Worm (Caenorhabditis elegans): ENCODE data around the gene ZC239.13.

ZC239.13 gene

ce11 chrII:3247556-3247955 lies 24.9 kb upstream of the ZC239.13 start:
- TF ChIP-seq ztf-11 (tag; optimal IDR thresholded peaks at IDR 0.05) = no peak
- TF ChIP-seq bed-3 (GFP tag; optimal IDR thresholded peaks at IDR 0.05) = no peak
- TF ChIP-seq nhr-76 (tag; optimal IDR thresholded peaks at IDR 0.05) = no peak
- no peak for TF ChIP-seq lin-13 (tag; optimal IDR thresholded peaks at IDR 0.05)
- TF ChIP-seq ceh-39 (tag; optimal IDR thresholded peaks at IDR 0.05) = no peak
- no peak for TF ChIP-seq ceh-43 (GFP tag; optimal IDR thresholded peaks at IDR 0.05)
- no peak for TF ChIP-seq drap-1 (GFP tag; optimal IDR thresholded peaks at IDR 0.05)
- no peak for TF ChIP-seq flh-1 (GFP tag; optimal IDR thresholded peaks at IDR 0.05)
- TF ChIP-seq pha-4 (tag; optimal IDR thresholded peaks at IDR 0.05) = no peak
- TF ChIP-seq lin-32 (GFP tag; optimal IDR thresholded peaks at IDR 0.05) = no peak
- TF ChIP-seq snpc-4 (tag; optimal IDR thresholded peaks at IDR 0.05) = no peak
- no peak for TF ChIP-seq zip-8 (tag; optimal IDR thresholded peaks at IDR 0.05)
- no peak for TF ChIP-seq elt-3 (tag; optimal IDR thresholded peaks at IDR 0.05)
- TF ChIP-seq nhr-2 (tag; optimal IDR thresholded peaks at IDR 0.05) = no peak
- TF ChIP-seq mab-5 (tag; optimal IDR thresholded peaks at IDR 0.05) = no peak
- no peak for TF ChIP-seq cnd-1 (tag; optimal IDR thresholded peaks at IDR 0.05)
- TF ChIP-seq unc-39 (tag; optimal IDR thresholded peaks at IDR 0.05) = no peak
- no peak for TF ChIP-seq nhr-12 (tag; optimal IDR thresholded peaks at IDR 0.05)
- no peak for TF ChIP-seq unc-120 (tag; optimal IDR thresholded peaks at IDR 0.05; ENCODE audit: poor library complexity, severe bottlenecking)
- TF ChIP-seq mep-1 (tag; optimal IDR thresholded peaks at IDR 0.05) = no peak

- TF ChIP-seq ceh-83 (GFP tag; optimal IDR thresholded peaks at IDR 0.05) (no peak), elt-3 (tag; optimal IDR thresholded peaks at IDR 0.05) (no peak), tbx-8 (GFP tag; optimal IDR thresholded peaks at IDR 0.05) (no peak), M03D4.4 (tag; optimal IDR thresholded peaks at IDR 0.05) (no peak), bed-3 (GFP tag; optimal IDR thresholded peaks at IDR 0.05) (no peak), mab-5 (tag; optimal IDR thresholded peaks at IDR 0.05) (no peak), snpc-4 (tag; optimal IDR thresholded peaks at IDR 0.05) (no peak), lin-32 (GFP tag; optimal IDR thresholded peaks at IDR 0.05) (no peak), sptf-1 (tag; optimal IDR thresholded peaks at IDR 0.05) (no peak), zip-8 (tag; optimal IDR thresholded peaks at IDR 0.05) (no peak), unc-39 (tag; optimal IDR thresholded peaks at IDR 0.05) (no peak), elt-1 (tag; optimal IDR thresholded peaks at IDR 0.05; ENCODE audit: borderline replicate concordance, insufficient read depth) (no peak), cnd-1 (tag; optimal IDR thresholded peaks at IDR 0.05) (no peak), ceh-43 (GFP tag; optimal IDR thresholded peaks at IDR 0.05) (no peak), nhr-76 (tag; optimal IDR thresholded peaks at IDR 0.05) (no peak), unc-120 (tag; optimal IDR thresholded peaks at IDR 0.05; ENCODE audit: poor library complexity, severe bottlenecking) (no peak), nhr-12 (tag; optimal IDR thresholded peaks at IDR 0.05) (no peak), ztf-11 (tag; optimal IDR thresholded peaks at IDR 0.05) (no peak), nhr-237 (tag; optimal IDR thresholded peaks at IDR 0.05) (no peak)
Measured at ce11 chrII:3245836-3246235, 23.2 kb upstream of the ZC239.13 start, which contains the start of gene C17F4.7. C17F4.7 (minus strand) TSS chrII:3246015.

ce11 chrII:3244758-3245157 lies 22.1 kb upstream of the ZC239.13 start:
- TF ChIP-seq cnd-1 (tag; optimal IDR thresholded peaks at IDR 0.05) (no peak), unc-39 (tag; optimal IDR thresholded peaks at IDR 0.05) (no peak), unc-120 (tag; optimal IDR thresholded peaks at IDR 0.05; ENCODE audit: poor library complexity, severe bottlenecking) (no peak), hlh-1 (tag; optimal IDR thresholded peaks at IDR 0.05) (no peak), blmp-1 (tag; optimal IDR thresholded peaks at IDR 0.05) (no peak), lin-13 (tag; optimal IDR thresholded peaks at IDR 0.05) (no peak), lin-32 (GFP tag; optimal IDR thresholded peaks at IDR 0.05) (no peak), nhr-237 (tag; optimal IDR thresholded peaks at IDR 0.05) (no peak), unc-62 (GFP tag; optimal IDR thresholded peaks at IDR 0.05) (no peak), ceh-39 (tag; optimal IDR thresholded peaks at IDR 0.05) (no peak)

ce11 chrII:3244070-3244469 lies 21.4 kb upstream of the ZC239.13 start, which contains the start of gene C17F4.12:
C17F4.12 (minus strand) TSS chrII:3244170.
- TF ChIP-seq unc-39 (tag; optimal IDR thresholded peaks at IDR 0.05) = no peak
- TF ChIP-seq nhr-76 (tag; optimal IDR thresholded peaks at IDR 0.05) = no peak
- TF ChIP-seq ceh-39 (tag; optimal IDR thresholded peaks at IDR 0.05) = no peak
- TF ChIP-seq unc-120 (tag; optimal IDR thresholded peaks at IDR 0.05; ENCODE audit: poor library complexity, severe bottlenecking) = no peak
- no peak for TF ChIP-seq ceh-43 (GFP tag; optimal IDR thresholded peaks at IDR 0.05)
- no peak for TF ChIP-seq zip-8 (tag; optimal IDR thresholded peaks at IDR 0.05)
- TF ChIP-seq elt-3 (tag; optimal IDR thresholded peaks at IDR 0.05) = no peak

ce11 chrII:3241842-3242241 lies 19.2 kb upstream of the ZC239.13 start:
- TF ChIP-seq elt-3 (tag; optimal IDR thresholded peaks at IDR 0.05) = peak; percentile 88
- TF ChIP-seq blmp-1 (tag; optimal IDR thresholded peaks at IDR 0.05) = peak; percentile 10
- TF ChIP-seq mep-1 (tag; optimal IDR thresholded peaks at IDR 0.05) = no peak
